Worm (Caenorhabditis elegans) whole organism, midembryonic: ENCODE results near the gene T28C6.5.

Experiments
- flt-1 ChIP-seq: fragments of 200-800 bp; sonication (Bioruptor generic); IDR thresholded peaks from 2 replicates; pipeline ENCODE4 v1.3.6; 2022; ENCODE audit warnings: missing genetic modification characterization, missing compliant biosample characterization
- klf-2 ChIP-seq: fragments of 200-800 bp; sonication (Bioruptor generic); conservative IDR thresholded peaks from 2 replicates; pipeline ENCODE4 v1.3.6; 2022; ENCODE audit warnings: missing genetic modification reagents, missing genetic modification characterization, missing compliant biosample characterization
- med-1 ChIP-seq: sonication (generic microtip); optimal IDR thresholded peaks from 2 replicates; lab custom pipeline; 2017; ENCODE audit warnings: missing genetic modification characterization, mild to moderate bottlenecking, missing compliant biosample characterization, antibody characterized with exemption, missing genetic modification reagents; ENCODE audit not compliant: insufficient read depth
- ref-1 ChIP-seq: fragments of 200-800 bp; sonication (Bioruptor generic); conservative IDR thresholded peaks from 2 replicates; pipeline ENCODE4 v1.3.6; 2022; ENCODE audit warnings: missing genetic modification reagents, missing genetic modification characterization, missing compliant biosample characterization
- ztf-23 ChIP-seq: fragments of 200-800 bp; sonication (Bioruptor generic); IDR thresholded peaks from 2 replicates; pipeline ENCODE4 v1.3.6; 2022; ENCODE audit warnings: missing genetic modification reagents, missing genetic modification characterization, missing compliant biosample characterization
- ztf-29 ChIP-seq: fragments of 200-800 bp; sonication (Bioruptor generic); IDR thresholded peaks from 2 replicates; pipeline ENCODE4 v1.3.6; 2022; ENCODE audit warnings: missing genetic modification reagents, missing genetic modification characterization, missing compliant biosample characterization

DNA sequence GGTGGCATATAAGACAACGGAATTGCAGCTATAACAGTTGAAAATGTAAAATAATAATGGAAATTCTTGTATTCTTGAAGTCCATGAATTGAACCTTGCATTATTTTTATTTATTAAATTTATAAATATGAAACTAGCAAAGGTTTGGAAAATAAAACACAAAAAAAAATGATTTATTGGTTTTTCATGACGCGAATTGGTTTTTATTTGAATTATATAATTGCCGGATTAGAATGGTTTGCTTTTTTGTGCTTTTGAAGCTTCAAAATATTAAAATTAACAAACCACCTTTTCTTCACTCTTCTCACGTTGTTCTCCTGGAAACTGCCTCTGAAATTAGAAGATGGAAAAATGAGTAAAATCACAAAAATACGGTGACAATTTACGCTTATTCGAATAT is 31.1 kb upstream of the T28C6.5 start, which contains the start of gene sru-35:
- TF ChIP-seq ztf-29 (GFP tag; lab: Robert Waterston, UW): no peak
- no peak for TF ChIP-seq flt-1 (GFP tag; lab: Robert Waterston, UW)
- no peak for TF ChIP-seq klf-2 (GFP tag; lab: Robert Waterston, UW)
- TF ChIP-seq ref-1: no peak
- no peak for TF ChIP-seq ztf-23
- no peak for TF ChIP-seq med-1
